Worm (Caenorhabditis elegans): ENCODE results near the gene mrpl-4.

The mrpl-4 gene

ce11 chrV:8494260-8494939, 27.3 kb downstream of the mrpl-4 start, which contains the start of gene pxn-1:
Gene pxn-1, plus strand, starts transcription at chrV:8494889.
- TF ChIP-seq K09A11.1 (tag; optimal IDR thresholded peaks at IDR 0.05; ENCODE audit: insufficient read depth) (no peak), fax-1 (tag; optimal IDR thresholded peaks at IDR 0.05) (no peak), ahr-1 (tag; optimal IDR thresholded peaks at IDR 0.05) (no peak), ceh-45 (GFP tag; IDR thresholded peaks at IDR 0.05) (no peak), mec-3 (tag; optimal IDR thresholded peaks at IDR 0.05; ENCODE audit: borderline replicate concordance) (no peak), tbx-7 (tag; optimal IDR thresholded peaks at IDR 0.05) (no peak), pros-1 (tag; optimal IDR thresholded peaks at IDR 0.05) (no peak), lin-11 (tag; optimal IDR thresholded peaks at IDR 0.05) (no peak), Y22D7AL.16 (tag; optimal IDR thresholded peaks at IDR 0.05) (no peak), pat-9 (tag; optimal IDR thresholded peaks at IDR 0.05) (no peak), ceh-48 (tag; optimal IDR thresholded peaks at IDR 0.05) (no peak), nfya-1 (tag; optimal IDR thresholded peaks at IDR 0.05) (no peak), ceh-22 (tag; optimal IDR thresholded peaks at IDR 0.05) (no peak)

- TF ChIP-seq hlh-13 (GFP tag; optimal IDR thresholded peaks at IDR 0.05) (no peak), ceh-48 (tag; optimal IDR thresholded peaks at IDR 0.05) (no peak), K02D7.2 (tag; optimal IDR thresholded peaks at IDR 0.05) (no peak), odd-2 (tag; optimal IDR thresholded peaks at IDR 0.05) (no peak)
Observed at ce11 chrV:8495106-8495505, 28.0 kb downstream of the mrpl-4 start.

ce11 chrV:8495965-8496364, 28.9 kb downstream of the mrpl-4 start:
- TF ChIP-seq hlh-6 (tag; optimal IDR thresholded peaks at IDR 0.05) = no peak
- TF ChIP-seq ceh-24 (tag; optimal IDR thresholded peaks at IDR 0.05) = no peak
- no peak for TF ChIP-seq ceh-9 (tag; optimal IDR thresholded peaks at IDR 0.05)
- TF ChIP-seq gmeb-2 (tag; optimal IDR thresholded peaks at IDR 0.05) = no peak
- TF ChIP-seq ama-1 (optimal IDR thresholded peaks at IDR 0.05) = no peak
- TF ChIP-seq nfya-1 (tag; optimal IDR thresholded peaks at IDR 0.05) = no peak
- no peak for TF ChIP-seq hlh-13 (GFP tag; optimal IDR thresholded peaks at IDR 0.05)
- no peak for TF ChIP-seq hlh-30 (tag; optimal IDR thresholded peaks at IDR 0.05; ENCODE audit: insufficient read depth)
- no peak for TF ChIP-seq fax-1 (tag; optimal IDR thresholded peaks at IDR 0.05)
- TF ChIP-seq ref-2 (tag; optimal IDR thresholded peaks at IDR 0.05) = no peak
- no peak for TF ChIP-seq pha-2 (tag; optimal IDR thresholded peaks at IDR 0.05)
- TF ChIP-seq dve-1 (tag; optimal IDR thresholded peaks at IDR 0.05) = no peak
- no peak for TF ChIP-seq pha-4 (tag; optimal IDR thresholded peaks at IDR 0.05)
- no peak for TF ChIP-seq ceh-30 (tag; optimal IDR thresholded peaks at IDR 0.05)
- no peak for TF ChIP-seq pat-9 (tag; optimal IDR thresholded peaks at IDR 0.05)
- no peak for TF ChIP-seq nhr-11 (tag; optimal IDR thresholded peaks at IDR 0.05)
- TF ChIP-seq elt-4 (tag; optimal IDR thresholded peaks at IDR 0.05) = no peak
- no peak for TF ChIP-seq ceh-45 (GFP tag; IDR thresholded peaks at IDR 0.05)
- TF ChIP-seq fkh-10 (GFP tag; optimal IDR thresholded peaks at IDR 0.05) = no peak

ce11 chrV:8499407-8499806, 32.3 kb downstream of the mrpl-4 start:
- TF ChIP-seq ztf-16 (tag; optimal IDR thresholded peaks at IDR 0.05) (no peak), syd-9 (tag; optimal IDR thresholded peaks at IDR 0.05) (no peak), tbx-7 (tag; optimal IDR thresholded peaks at IDR 0.05) (no peak), K09A11.1 (tag; optimal IDR thresholded peaks at IDR 0.05; ENCODE audit: insufficient read depth) (no peak), ceh-19 (GFP tag; optimal IDR thresholded peaks at IDR 0.05) (no peak), sdc-2 (tag; optimal IDR thresholded peaks at IDR 0.05) (no peak), fkh-6 (tag; optimal IDR thresholded peaks at IDR 0.05) (no peak), ceh-9 (tag; optimal IDR thresholded peaks at IDR 0.05) (no peak), pros-1 (tag; optimal IDR thresholded peaks at IDR 0.05) (no peak), ceh-2 (tag; optimal IDR thresholded peaks at IDR 0.05) (no peak), elt-4 (tag; optimal IDR thresholded peaks at IDR 0.05) (no peak)
